Fruit fly (Drosophila melanogaster): ENCODE measurements around the gene mRpL3.

mRpL3 gene

dm6 chrX:15760447-15761297 is at the start of gene mRpL3, which contains the start of gene Graf:
TSS of gene mRpL3 (plus strand) at chrX:15761248.
TSS of gene Graf (minus strand) at chrX:15760733.
- no peak for TF ChIP-seq Myc (optimal IDR thresholded peaks at IDR 0.05)

DNA sequence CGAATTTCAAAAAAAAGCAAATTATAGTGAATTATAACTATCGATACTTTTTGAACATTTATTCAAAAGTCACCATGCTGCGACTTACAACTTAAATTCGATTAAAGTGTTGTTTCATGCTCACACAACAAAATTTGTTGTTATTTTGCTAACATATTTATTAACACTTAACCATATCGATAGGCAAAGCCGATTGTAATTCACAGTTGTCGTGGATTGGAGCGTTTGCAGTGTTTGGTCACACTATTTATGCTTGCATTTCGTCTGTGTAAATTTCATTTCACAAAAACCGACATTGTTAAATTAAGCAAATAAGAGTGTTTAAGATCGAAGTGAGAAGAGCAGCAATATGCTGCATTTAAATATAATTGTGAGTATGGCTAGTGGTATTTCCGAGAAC is 48.6 kb upstream of the mRpL3 start, which contains the start of gene HUWE1:
Gene HUWE1, plus strand, starts transcription at position 220 of the 400 bp plus-strand sequence.
- TF ChIP-seq Myc (optimal IDR thresholded peaks at IDR 0.05) = no peak
- no peak for TF ChIP-seq psq (optimal IDR thresholded peaks at IDR 0.05)
- TF ChIP-seq Sin3A (optimal IDR thresholded peaks at IDR 0.05) = no peak

DNA sequence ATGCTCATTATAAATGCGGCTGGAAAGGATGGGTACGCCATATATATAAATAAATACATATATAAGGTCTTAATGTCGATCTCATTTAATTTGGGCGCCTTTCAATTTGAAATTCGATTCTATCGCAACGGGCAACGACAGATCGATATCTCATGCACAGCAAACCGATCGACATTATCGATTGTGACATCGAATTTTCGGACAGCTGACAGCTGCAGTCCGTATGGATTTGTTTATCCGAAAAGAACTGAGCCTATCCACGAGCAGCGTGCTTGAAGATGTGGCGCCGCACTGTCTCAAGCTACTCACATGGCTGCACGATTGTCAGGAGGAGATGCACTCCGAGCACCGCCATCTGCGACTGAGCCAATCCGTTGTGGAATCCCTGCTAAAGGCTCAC is 29.1 kb upstream of the mRpL3 start, which contains the start of gene CG8191:
Gene CG8191, plus strand, starts transcription at position 211 of the 400 bp plus-strand sequence.
- TF ChIP-seq insv (optimal IDR thresholded peaks at IDR 0.05) (no peak), Myc (optimal IDR thresholded peaks at IDR 0.05) (no peak), psq (optimal IDR thresholded peaks at IDR 0.05) (no peak), h (optimal IDR thresholded peaks at IDR 0.05) (no peak), ttk (optimal IDR thresholded peaks at IDR 0.05) (no peak)

dm6 chrX:15733192-15733892 is 27.7 kb upstream of the mRpL3 start:
- no peak for TF ChIP-seq Sin3A (optimal IDR thresholded peaks at IDR 0.05)
- no peak for TF ChIP-seq psq (optimal IDR thresholded peaks at IDR 0.05)
- no peak for TF ChIP-seq Myc (optimal IDR thresholded peaks at IDR 0.05)
- TF ChIP-seq ttk (optimal IDR thresholded peaks at IDR 0.05) = no peak
- no peak for TF ChIP-seq insv (optimal IDR thresholded peaks at IDR 0.05)
- TF ChIP-seq h (optimal IDR thresholded peaks at IDR 0.05) = no peak

DNA sequence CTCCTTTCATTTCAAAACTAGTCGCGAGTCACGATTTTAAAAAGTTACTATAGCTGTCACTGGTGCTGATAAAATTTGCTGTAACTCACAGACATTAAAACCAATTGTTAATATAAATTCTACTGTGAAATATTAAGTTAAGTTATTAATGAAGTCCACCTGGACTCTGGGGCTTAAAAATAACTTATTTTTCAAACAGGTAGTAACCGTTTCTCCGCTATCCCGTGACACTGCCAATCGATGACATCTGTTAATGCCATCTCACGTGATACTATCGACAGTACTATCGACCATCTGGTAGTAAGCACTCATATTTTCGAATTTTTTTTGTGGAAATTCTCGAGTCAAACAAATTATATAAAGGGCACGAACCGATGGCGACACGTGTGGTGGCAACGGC is 27.1 kb upstream of the mRpL3 start, which contains the start of the genes CG12379 and MagR:
Gene CG12379, minus strand, starts transcription at position 2 of the 400 bp plus-strand sequence.
Gene MagR, plus strand, starts transcription at position 276 of the 400 bp plus-strand sequence.
- no peak for TF ChIP-seq psq (optimal IDR thresholded peaks at IDR 0.05)
- TF ChIP-seq Myc (optimal IDR thresholded peaks at IDR 0.05) = no peak
- TF ChIP-seq Sin3A (optimal IDR thresholded peaks at IDR 0.05) = no peak
- TF ChIP-seq insv (optimal IDR thresholded peaks at IDR 0.05) = no peak
- TF ChIP-seq h (optimal IDR thresholded peaks at IDR 0.05) = no peak
- no peak for TF ChIP-seq ttk (optimal IDR thresholded peaks at IDR 0.05)

DNA sequence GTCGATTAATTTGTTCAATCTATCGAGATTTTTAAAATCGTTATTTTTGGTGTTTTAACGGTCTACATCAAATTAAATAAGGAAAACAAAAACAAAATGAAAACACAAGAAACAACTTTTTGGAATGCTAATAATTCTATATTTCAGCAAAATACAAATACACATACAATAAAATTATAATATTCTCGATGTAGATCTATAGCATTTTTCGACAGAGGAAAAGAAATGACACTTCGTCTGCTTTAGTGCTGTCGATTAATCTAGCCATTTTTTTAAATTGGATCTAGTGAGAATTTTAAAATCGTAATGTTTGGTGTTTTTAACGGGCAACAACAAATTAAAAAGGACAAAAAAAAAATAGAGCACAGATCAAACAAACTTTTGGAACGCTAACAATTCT is 23.9 kb upstream of the mRpL3 start, which contains the start of gene Arp6:
Gene Arp6, minus strand, starts transcription at position 11 of the 400 bp plus-strand sequence.
- TF ChIP-seq Sin3A (optimal IDR thresholded peaks at IDR 0.05) = no peak

DNA sequence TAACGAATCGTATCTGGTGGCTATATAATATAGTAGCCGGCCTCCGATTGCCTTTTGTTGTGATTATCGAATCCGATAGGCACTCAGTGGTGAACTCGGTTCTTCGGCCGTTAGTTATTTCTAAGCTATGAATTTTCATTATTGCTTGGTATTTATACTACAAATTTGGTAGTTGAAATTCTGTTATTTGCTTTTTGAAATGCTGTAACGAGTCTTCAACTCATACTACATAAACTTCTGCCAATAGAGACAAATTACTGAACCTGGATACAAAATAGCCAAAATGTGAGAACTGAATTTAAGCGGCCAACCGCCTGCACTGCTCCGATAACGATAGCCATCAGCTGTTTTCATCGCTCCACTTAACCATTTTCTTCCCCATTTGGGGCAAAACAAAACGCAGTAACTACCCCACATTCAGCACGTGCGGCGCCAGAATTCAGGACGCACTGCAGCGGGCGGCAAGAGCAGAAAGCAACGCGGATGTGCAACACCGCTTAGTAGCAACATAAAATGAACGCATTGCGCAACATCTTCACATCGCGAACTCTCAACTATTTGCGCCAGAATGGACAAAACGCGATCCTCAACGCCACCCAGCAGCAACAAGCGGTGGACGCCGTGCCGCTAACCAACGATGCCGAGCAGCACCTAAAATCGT is 22.0 kb upstream of the mRpL3 start, which contains the start of the genes CG11679 and CG8206:
Gene CG11679, minus strand, starts transcription at position 65 of the 661 bp plus-strand sequence.
Gene CG8206, plus strand, starts transcription at position 341 of the 661 bp plus-strand sequence.
- TF ChIP-seq Sin3A (optimal IDR thresholded peaks at IDR 0.05) = no peak
- no peak for TF ChIP-seq psq (optimal IDR thresholded peaks at IDR 0.05)
- no peak for TF ChIP-seq Myc (optimal IDR thresholded peaks at IDR 0.05)
- TF ChIP-seq h (optimal IDR thresholded peaks at IDR 0.05) = no peak
- TF ChIP-seq insv (optimal IDR thresholded peaks at IDR 0.05) = no peak
- no peak for TF ChIP-seq ttk (optimal IDR thresholded peaks at IDR 0.05)

- TF ChIP-seq ttk (optimal IDR thresholded peaks at IDR 0.05) = no peak
- TF ChIP-seq Myc (optimal IDR thresholded peaks at IDR 0.05) = no peak
- no peak for TF ChIP-seq insv (optimal IDR thresholded peaks at IDR 0.05)
- TF ChIP-seq h (optimal IDR thresholded peaks at IDR 0.05) = no peak
- no peak for TF ChIP-seq Sin3A (optimal IDR thresholded peaks at IDR 0.05)
- TF ChIP-seq psq (optimal IDR thresholded peaks at IDR 0.05) = no peak
These were observed 20.7 kb upstream of the mRpL3 start for dm6 chrX:15740288-15740726.

DNA sequence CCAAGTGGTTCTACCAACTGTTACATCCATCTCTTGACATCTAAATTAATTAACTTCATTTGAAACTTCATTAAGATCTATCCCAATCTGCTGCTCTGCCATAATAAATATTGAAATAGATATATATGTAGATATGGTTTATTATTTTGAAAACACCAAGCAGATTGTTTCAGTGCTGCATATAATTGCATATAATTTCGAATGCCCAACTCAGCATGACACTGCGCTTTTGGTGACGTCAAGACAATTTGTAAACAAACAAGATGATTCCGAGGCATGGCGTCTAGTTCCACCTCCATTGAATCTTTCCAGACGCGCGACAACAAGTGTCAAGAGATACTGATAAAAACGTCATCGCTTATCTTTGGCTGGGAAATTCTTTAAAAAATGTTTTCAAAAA is 20.2 kb upstream of the mRpL3 start:
- TF ChIP-seq Sin3A (optimal IDR thresholded peaks at IDR 0.05) = no peak
- no peak for TF ChIP-seq insv (optimal IDR thresholded peaks at IDR 0.05)
- TF ChIP-seq psq (optimal IDR thresholded peaks at IDR 0.05) = no peak
- TF ChIP-seq ttk (optimal IDR thresholded peaks at IDR 0.05) = no peak
- TF ChIP-seq Myc (optimal IDR thresholded peaks at IDR 0.05) = no peak
- no peak for TF ChIP-seq h (optimal IDR thresholded peaks at IDR 0.05)

- TF ChIP-seq ttk (optimal IDR thresholded peaks at IDR 0.05) = no peak
- TF ChIP-seq Myc (optimal IDR thresholded peaks at IDR 0.05) = no peak
- TF ChIP-seq h (optimal IDR thresholded peaks at IDR 0.05) = no peak
- TF ChIP-seq insv (optimal IDR thresholded peaks at IDR 0.05) = no peak
- no peak for TF ChIP-seq psq (optimal IDR thresholded peaks at IDR 0.05)
- TF ChIP-seq Sin3A (optimal IDR thresholded peaks at IDR 0.05) = no peak
These were observed 15.0 kb upstream of the mRpL3 start, which contains the start of the genes CG8944 and CCT6 for dm6 chrX:15745905-15746681. TSS of gene CG8944 (minus strand) at chrX:15746231. TSS of gene CCT6 (plus strand) at chrX:15746648.

dm6 chrX:15746682-15747196 is 14.3 kb upstream of the mRpL3 start:
- no peak for TF ChIP-seq h (optimal IDR thresholded peaks at IDR 0.05)
- no peak for TF ChIP-seq ttk (optimal IDR thresholded peaks at IDR 0.05)
- no peak for TF ChIP-seq Myc (optimal IDR thresholded peaks at IDR 0.05)
- TF ChIP-seq insv (optimal IDR thresholded peaks at IDR 0.05) = no peak
- TF ChIP-seq psq (optimal IDR thresholded peaks at IDR 0.05) = no peak
- no peak for TF ChIP-seq Sin3A (optimal IDR thresholded peaks at IDR 0.05)

Measured in Kc167 (cell line).